Fruit fly (Drosophila melanogaster) whole organism, embryonic: ENCODE data around the gene CG12702.

Source experiments
- CG10147 ChIP-seq: fragments of 200-800 bp; sonication (Bioruptor generic); optimal IDR thresholded peaks from 2 replicates; lab custom pipeline; 2019; ENCODE audit warnings: missing biosample characterization, mild to moderate bottlenecking, missing genetic modification characterization, moderate library complexity
- CG12236 ChIP-seq: fragments of 200-800 bp; sonication (Bioruptor generic); optimal IDR thresholded peaks from 2 replicates; lab custom pipeline; 2016; ENCODE audit warnings: missing biosample characterization, missing genetic modification characterization
- CG14710 ChIP-seq: fragments of 200-800 bp; sonication (Bioruptor generic); optimal IDR thresholded peaks from 3 replicates; lab custom pipeline; 2019; ENCODE audit warnings: missing biosample characterization, mild to moderate bottlenecking, missing genetic modification characterization, moderate library complexity
- CG15479 ChIP-seq: fragments of 200-800 bp; sonication (Bioruptor generic); optimal IDR thresholded peaks from 3 replicates; lab custom pipeline; 2019; ENCODE audit warnings: missing biosample characterization, mild to moderate bottlenecking, missing genetic modification characterization, moderate library complexity
- CG17361 ChIP-seq: fragments of 200-800 bp; sonication (Bioruptor generic); IDR thresholded peaks from 3 replicates; pipeline ENCODE4 v1.3.6; 2022; ENCODE audit warnings: missing biosample characterization, missing genetic modification characterization
- CG17802 ChIP-seq: fragments of 200-800 bp; sonication (Bioruptor generic); optimal IDR thresholded peaks from 2 replicates; lab custom pipeline; 2018; ENCODE audit warnings: missing biosample characterization, mild to moderate bottlenecking, missing genetic modification characterization, moderate library complexity
- CG32767 ChIP-seq: fragments of 200-800 bp; sonication (Bioruptor generic); IDR thresholded peaks from 2 replicates; pipeline ENCODE4 v1.3.6; 2022; ENCODE audit warnings: missing biosample characterization, missing genetic modification characterization
- CG4617 ChIP-seq: fragments of 200-800 bp; sonication (Bioruptor generic); optimal IDR thresholded peaks from 3 replicates; lab custom pipeline; 2016; ENCODE audit warnings: missing biosample characterization, missing genetic modification characterization, borderline replicate concordance
- CG4820 ChIP-seq: fragments of 200-800 bp; sonication (Bioruptor generic); optimal IDR thresholded peaks from 3 replicates; lab custom pipeline; 2016; ENCODE audit warnings: missing biosample characterization, missing genetic modification characterization
- CG6654 ChIP-seq: fragments of 200-800 bp; sonication (Bioruptor generic); optimal IDR thresholded peaks from 2 replicates; lab custom pipeline; 2017; ENCODE audit warnings: missing biosample characterization, mild to moderate bottlenecking, missing genetic modification characterization
- CG7372 ChIP-seq: fragments of 200-800 bp; sonication (Bioruptor generic); IDR thresholded peaks from 2 replicates; pipeline ENCODE4 v1.3.6; 2022; ENCODE audit warnings: missing biosample characterization, missing genetic modification characterization
- Eip74EF ChIP-seq, 2 experiments: fragments of 200-800 bp in 1 of 2; fragments of >200 bp in 1 of 2; sonication (Bioruptor generic) in 1 of 2; optimal IDR thresholded peaks; 2 replicates each; lab custom pipeline; 2017 to 2019; ENCODE audit warnings: missing biosample characterization in 2 of 2, missing genetic modification characterization in 2 of 2, mild to moderate bottlenecking in 1 of 2, moderate library complexity in 1 of 2
- Elba2 ChIP-seq: fragments of 200-800 bp; sonication (Bioruptor generic); optimal IDR thresholded peaks from 3 replicates; lab custom pipeline; 2016; ENCODE audit warnings: missing biosample characterization, missing genetic modification characterization
- Hand ChIP-seq: fragments of 200-800 bp; sonication (Bioruptor generic); optimal IDR thresholded peaks from 2 replicates; lab custom pipeline; 2017; ENCODE audit warnings: mild to moderate bottlenecking, missing biosample characterization, missing genetic modification reagents, missing genetic modification characterization
- Hmr ChIP-seq: fragments of 200-800 bp; sonication (Bioruptor generic); optimal IDR thresholded peaks from 3 replicates; lab custom pipeline; 2017; ENCODE audit warnings: mild to moderate bottlenecking, missing biosample characterization, missing genetic modification reagents, missing genetic modification characterization
- Lpt ChIP-seq: fragments of >200 bp; optimal IDR thresholded peaks from 2 replicates; lab custom pipeline; 2018; ENCODE audit warnings: missing biosample characterization, missing genetic modification characterization
- NC2α ChIP-seq: fragments of 200-800 bp; sonication (Bioruptor generic); optimal IDR thresholded peaks from 2 replicates; lab custom pipeline; 2016; ENCODE audit warnings: missing biosample characterization, missing genetic modification characterization
- Oaz ChIP-seq: fragments of 200-800 bp; sonication (Bioruptor generic); IDR thresholded peaks from 2 replicates; pipeline ENCODE4 v1.3.6; 2022; ENCODE audit warnings: missing biosample characterization, missing genetic modification characterization
- Rx ChIP-seq: fragments of 200-800 bp; sonication (Bioruptor generic); IDR thresholded peaks from 2 replicates; pipeline ENCODE4 v1.3.6; 2022; ENCODE audit warnings: missing biosample characterization, missing genetic modification characterization
- Spps ChIP-seq: fragments of 200-800 bp; sonication (Bioruptor generic); optimal IDR thresholded peaks from 2 replicates; lab custom pipeline; 2018; ENCODE audit warnings: missing biosample characterization, mild to moderate bottlenecking, missing genetic modification characterization
- Taf1 ChIP-seq: fragments of 200-800 bp; sonication (Bioruptor generic); IDR thresholded peaks from 2 replicates; pipeline ENCODE4 v1.3.6; 2022; ENCODE audit warnings: missing biosample characterization, missing genetic modification characterization
- Xrp1 ChIP-seq: fragments of 200-800 bp; sonication (Bioruptor generic); IDR thresholded peaks from 2 replicates; pipeline ENCODE4 v1.3.6; 2022; ENCODE audit warnings: missing biosample characterization, missing genetic modification characterization
- bab2 ChIP-seq: fragments of 200-800 bp; sonication (Bioruptor generic); optimal IDR thresholded peaks from 2 replicates; lab custom pipeline; 2016; ENCODE audit warnings: missing biosample characterization, missing genetic modification characterization
- dmrt11E ChIP-seq: fragments of 200-800 bp; sonication (Bioruptor generic); optimal IDR thresholded peaks from 3 replicates; lab custom pipeline; 2018; ENCODE audit warnings: missing biosample characterization, mild to moderate bottlenecking, missing genetic modification characterization, moderate library complexity
- dpn ChIP-seq, 2 experiments: fragments of 200-800 bp; sonication (Bioruptor generic); optimal IDR thresholded peaks; 3 replicates each; lab custom pipeline; 2016; ENCODE audit warnings: missing biosample characterization in 2 of 2, missing genetic modification characterization in 2 of 2
- ems ChIP-seq: fragments of 200-800 bp; sonication (Bioruptor generic); optimal IDR thresholded peaks from 3 replicates; lab custom pipeline; 2016; ENCODE audit warnings: missing biosample characterization, missing genetic modification characterization
- en ChIP-seq: fragments of 200-800 bp; sonication (Bioruptor generic); optimal IDR thresholded peaks from 2 replicates; lab custom pipeline; 2016; ENCODE audit warnings: missing biosample characterization, missing genetic modification characterization
- ftz-f1 ChIP-seq: fragments of 200-800 bp; sonication (Bioruptor generic); optimal IDR thresholded peaks from 2 replicates; lab custom pipeline; 2016; ENCODE audit warnings: missing biosample characterization, missing genetic modification characterization
- gfzf ChIP-seq: fragments of 200-800 bp; sonication (Bioruptor generic); optimal IDR thresholded peaks from 2 replicates; lab custom pipeline; 2016; ENCODE audit warnings: missing biosample characterization, mild to moderate bottlenecking, missing genetic modification characterization, moderate library complexity
- ind ChIP-seq: fragments of 200-800 bp; sonication (Bioruptor generic); optimal IDR thresholded peaks from 3 replicates; lab custom pipeline; 2016; ENCODE audit warnings: missing biosample characterization, missing genetic modification characterization
- jing ChIP-seq: fragments of 200-800 bp; sonication (Bioruptor generic); optimal IDR thresholded peaks from 2 replicates; lab custom pipeline; 2018; ENCODE audit warnings: missing biosample characterization, mild to moderate bottlenecking, missing genetic modification characterization
- kay ChIP-seq: fragments of 200-800 bp; sonication (Bioruptor generic); optimal IDR thresholded peaks from 2 replicates; lab custom pipeline; 2016; ENCODE audit warnings: missing biosample characterization, missing genetic modification characterization
- klu ChIP-seq: fragments of 200-800 bp; sonication (Bioruptor generic); IDR thresholded peaks from 2 replicates; pipeline ENCODE4 v1.3.6; 2022; ENCODE audit warnings: missing biosample characterization, missing genetic modification characterization
- nau ChIP-seq: fragments of 200-800 bp; sonication (Bioruptor generic); optimal IDR thresholded peaks from 3 replicates; lab custom pipeline; 2017; ENCODE audit warnings: missing biosample characterization, mild to moderate bottlenecking, missing genetic modification characterization, missing genetic modification reagents
- nerfin-1 ChIP-seq: fragments of 200-800 bp; sonication (Bioruptor generic); optimal IDR thresholded peaks from 3 replicates; lab custom pipeline; 2019; ENCODE audit warnings: missing biosample characterization, mild to moderate bottlenecking, missing genetic modification characterization, moderate library complexity
- pita ChIP-seq: fragments of 200-800 bp; sonication (Bioruptor generic); optimal IDR thresholded peaks from 2 replicates; lab custom pipeline; 2017; ENCODE audit warnings: missing biosample characterization, mild to moderate bottlenecking, missing genetic modification characterization
- prd ChIP-seq, 3 experiments: fragments of >200 bp in 2 of 3; fragments of 200-800 bp in 1 of 3; sonication (Bioruptor generic) in 1 of 3; optimal IDR thresholded peaks in 2 of 3; IDR thresholded peaks in 1 of 3; 2 replicates in 2 of 3; 3 replicates in 1 of 3; pipeline versions ENCODE4 v1.3.6 to Lab custom; 2017 to 2022; ENCODE audit warnings: missing biosample characterization in 1 of 3, missing genetic modification characterization in 1 of 3
- pros ChIP-seq: fragments of 200-800 bp; sonication (Bioruptor generic); optimal IDR thresholded peaks from 3 replicates; lab custom pipeline; 2019; ENCODE audit warnings: missing biosample characterization, mild to moderate bottlenecking, missing genetic modification characterization, moderate library complexity
- slbo ChIP-seq: fragments of 200-800 bp; sonication (Bioruptor generic); IDR thresholded peaks from 2 replicates; pipeline ENCODE4 v1.3.6; 2022; ENCODE audit warnings: missing biosample characterization, missing genetic modification characterization
- slou ChIP-seq: fragments of 200-800 bp; sonication (Bioruptor generic); optimal IDR thresholded peaks from 3 replicates; lab custom pipeline; 2016; ENCODE audit warnings: missing biosample characterization, missing genetic modification characterization
- sob ChIP-seq: fragments of 200-800 bp; sonication (Bioruptor generic); IDR thresholded peaks from 2 replicates; pipeline ENCODE4 v1.3.6; 2022; ENCODE audit warnings: missing biosample characterization, missing genetic modification characterization
- trem ChIP-seq: fragments of 200-800 bp; optimal IDR thresholded peaks from 3 replicates; lab custom pipeline; 2019; ENCODE audit warnings: missing biosample characterization, mild to moderate bottlenecking, missing genetic modification characterization, moderate library complexity
- vnd ChIP-seq: fragments of 200-800 bp; sonication (Bioruptor generic); IDR thresholded peaks from 3 replicates; pipeline ENCODE4 v1.3.6; 2022; ENCODE audit warnings: missing biosample characterization, missing genetic modification characterization; ENCODE audit not compliant: partially characterized antibody
- zen ChIP-seq: fragments of 200-800 bp; sonication (Bioruptor generic); optimal IDR thresholded peaks from 3 replicates; lab custom pipeline; 2018; ENCODE audit warnings: missing biosample characterization, mild to moderate bottlenecking, missing genetic modification characterization, moderate library complexity

The CG12702 gene

DNA sequence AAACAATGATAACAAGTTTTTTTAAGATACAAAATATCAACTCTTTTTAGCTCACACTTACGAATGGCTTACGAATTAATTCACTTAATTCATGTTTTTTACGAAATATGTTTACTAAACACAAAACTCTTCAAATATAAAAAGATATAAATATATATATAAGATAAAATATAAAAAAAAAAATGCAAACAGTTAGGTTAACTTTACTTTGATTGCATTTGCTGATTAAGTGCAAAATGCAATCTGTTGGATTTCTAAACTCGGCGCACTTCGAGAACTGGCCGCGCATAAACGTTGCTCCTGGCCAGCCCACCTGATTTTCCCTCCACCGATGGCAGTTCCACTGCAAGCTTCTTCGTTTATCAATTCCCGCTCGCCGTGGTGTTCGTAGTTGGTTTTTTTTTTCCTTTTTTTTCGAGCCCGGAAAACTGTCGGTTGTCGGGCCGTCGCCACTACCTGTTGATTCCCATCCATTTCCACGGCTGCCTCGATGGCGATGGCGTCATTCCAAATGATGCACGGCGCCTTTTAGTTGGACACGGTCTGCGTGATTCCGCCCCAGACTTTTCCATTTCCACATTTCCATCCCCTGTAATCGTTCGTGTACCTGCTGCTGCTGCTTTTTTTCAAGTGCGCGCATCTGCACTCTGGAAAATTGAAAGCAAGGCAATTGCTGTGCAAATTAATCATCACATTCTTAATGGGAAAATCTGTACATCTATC lies 977 bp upstream of the CG12702 start (continued):
- TF ChIP-seq kay (no peak), Hand (GFP tag; lab: Kevin White, UChicago) (no peak), vnd (no peak), slou (GFP tag; lab: Kevin White, UChicago) (no peak), CG6654 (no peak), trem (tag; lab: Kevin White, UChicago) (peak; percentile 22), nau (no peak), pita (GFP tag; lab: Kevin White, UChicago) (no peak), CG4617 (GFP tag; lab: Kevin White, UChicago) (no peak), jing (GFP tag; lab: Kevin White, UChicago) (no peak), Eip74EF (GFP tag; optimal IDR thresholded peaks at IDR 0.05; lab: Kevin White, UChicago) (no peak), CG10147 (no peak), CG4820 (peak; percentile 97), en (GFP tag; lab: Kevin White, UChicago) (no peak), CG15479 (peak; percentile 88), Taf1 (GFP tag; lab: Robert Waterston, UW) (no peak), Lpt (no peak), CG17802 (tag; lab: Kevin White, UChicago) (no peak), ftz-f1 (GFP tag; lab: Kevin White, UChicago) (no peak), Xrp1 (GFP tag; lab: Robert Waterston, UW) (peak; percentile 23; the same call in 1 of the 2 replicates), dpn (GFP tag; optimal IDR thresholded peaks at IDR 0.05; lab: Kevin White, UChicago) (no peak), CG32767 (GFP tag; lab: Robert Waterston, UW) (no peak), ind (GFP tag; lab: Kevin White, UChicago) (no peak), gfzf (no peak), bab2 (no peak), Spps (tag; lab: Kevin White, UChicago) (no peak), klu (no peak), Elba2 (GFP tag; lab: Kevin White, UChicago) (no peak), Rx (GFP tag; lab: Robert Waterston, UW) (no peak), CG12236 (GFP tag; lab: Kevin White, UChicago) (no peak), CG17361 (GFP tag; lab: Robert Waterston, UW) (peak; percentile 56; the same call in 2 of the 3 replicates), Oaz (no peak), sob (GFP tag; lab: Robert Waterston, UW) (no peak), CG14710 (tag; lab: Kevin White, UChicago) (peak; percentile 55), ems (GFP tag; lab: Kevin White, UChicago) (no peak), nerfin-1 (tag; lab: Kevin White, UChicago) (no peak), CG7372 (GFP tag; lab: Robert Waterston, UW) (no peak), dmrt11E (peak; percentile 35), pros (peak; percentile 45), NC2α (GFP tag; lab: Kevin White, UChicago) (no peak), zen (tag; lab: Kevin White, UChicago) (peak; percentile 78), Hmr (GFP tag; lab: Kevin White, UChicago) (no peak), slbo (GFP tag; lab: Robert Waterston, UW) (no peak), prd (optimal IDR thresholded peaks at IDR 0.05; lab: Kevin White, UChicago) (no peak), prd (GFP tag; IDR thresholded peaks at IDR 0.05; lab: Robert Waterston, UW) (peak; percentile 26; the same call in 1 of the 3 replicates)
